Fruit fly (Drosophila melanogaster): Measurements from ENCODE around the gene CG13367.

- TF ChIP-seq Dfd (GFP tag; optimal IDR thresholded peaks at IDR 0.05) = no peak
- no peak for TF ChIP-seq Abd-B (GFP tag; optimal IDR thresholded peaks at IDR 0.05)
- no peak for TF ChIP-seq HLH106 (tag; optimal IDR thresholded peaks at IDR 0.05)
- TF ChIP-seq ey (GFP tag; optimal IDR thresholded peaks at IDR 0.05) = no peak
- no peak for TF ChIP-seq brk (GFP tag; optimal IDR thresholded peaks at IDR 0.05)
Measured at dm6 chrX:654221-654620, 9.7 kb downstream of the CG13367 start.

All from whole organism, wandering third instar larva.